Fruit fly (Drosophila melanogaster) whole organism, wandering third instar larva: Measurements from ENCODE around the gene CG14454.

Source experiments
- CG9705 ChIP-seq: fragments of 200-800 bp; sonication (Bioruptor generic); optimal IDR thresholded peaks from 2 replicates; lab custom pipeline; 2018; ENCODE audit warnings: missing biosample characterization, mild to moderate bottlenecking, missing genetic modification characterization
- Jra ChIP-seq: sonication (Bioruptor generic); optimal IDR thresholded peaks from 2 replicates; lab custom pipeline; 2016; ENCODE audit warnings: missing biosample characterization, missing genetic modification characterization
- tai ChIP-seq: sonication (Bioruptor generic); optimal IDR thresholded peaks from 2 replicates; lab custom pipeline; 2016; ENCODE audit warnings: missing biosample characterization, missing genetic modification characterization

dm6 chr3L:22724046-22724771 lies 31.9 kb upstream of the CG14454 start:
- TF ChIP-seq CG9705 (GFP tag; lab: Kevin White, UChicago), result no peak
- no peak for TF ChIP-seq Jra (GFP tag; lab: Kevin White, UChicago)
- TF ChIP-seq tai (GFP tag; lab: Kevin White, UChicago), result no peak
